Worm (Caenorhabditis elegans) whole organism, young adult: ENCODE data around the gene acdh-2.

Experiments
- C06A6.2 ChIP-seq: fragments of 200-800 bp; sonication (Bioruptor generic); conservative IDR thresholded peaks from 2 replicates; pipeline ENCODE4 v1.3.6; 2022; ENCODE audit warnings: missing genetic modification characterization, missing compliant biosample characterization
- C17E4.6 ChIP-seq: fragments of 200-800 bp; sonication (Bioruptor generic); IDR thresholded peaks from 2 replicates; pipeline ENCODE4 v1.3.6; 2022; ENCODE audit warnings: missing genetic modification reagents, missing genetic modification characterization, missing compliant biosample characterization
- D2030.7 ChIP-seq: fragments of 200-800 bp; sonication (Bioruptor generic); IDR thresholded peaks from 2 replicates; pipeline ENCODE4 v1.3.6; 2022; ENCODE audit warnings: missing genetic modification reagents, missing genetic modification characterization, missing compliant biosample characterization
- K11D2.4 ChIP-seq: fragments of 200-800 bp; sonication (Bioruptor generic); IDR thresholded peaks from 2 replicates; pipeline ENCODE4 v1.3.6; 2022; ENCODE audit warnings: missing genetic modification reagents, missing genetic modification characterization, missing compliant biosample characterization
- K12H6.12 ChIP-seq: fragments of 200-800 bp; sonication (Bioruptor generic); optimal IDR thresholded peaks from 2 replicates; lab custom pipeline; 2018; ENCODE audit warnings: mild to moderate bottlenecking, missing genetic modification characterization, missing compliant biosample characterization
- Y56A3A.18 ChIP-seq: fragments of 200-800 bp; sonication (Bioruptor generic); IDR thresholded peaks from 2 replicates; pipeline ENCODE4 v1.3.6; 2022; ENCODE audit warnings: missing genetic modification reagents, missing genetic modification characterization, missing compliant biosample characterization
- Y95B8A.8 ChIP-seq: fragments of 200-800 bp; sonication (Bioruptor generic); IDR thresholded peaks from 2 replicates; pipeline ENCODE4 v1.3.6; 2022; ENCODE audit warnings: missing genetic modification reagents, missing genetic modification characterization, missing compliant biosample characterization
- atf-7 ChIP-seq: sonication (generic microtip); optimal IDR thresholded peaks from 2 replicates; lab custom pipeline; 2017; ENCODE audit warnings: mild to moderate bottlenecking, missing genetic modification characterization, missing compliant biosample characterization
- attf-3 ChIP-seq: fragments of 200-800 bp; sonication (Bioruptor generic); conservative IDR thresholded peaks from 2 replicates; pipeline ENCODE4 v1.3.6; 2022; ENCODE audit warnings: missing genetic modification reagents, missing genetic modification characterization, missing compliant biosample characterization
- bed-1 ChIP-seq: fragments of 200-800 bp; sonication (Bioruptor generic); IDR thresholded peaks from 2 replicates; pipeline ENCODE4 v1.3.6; 2022; ENCODE audit warnings: missing genetic modification reagents, missing genetic modification characterization, missing compliant biosample characterization
- bed-2 ChIP-seq: fragments of 200-800 bp; sonication (Bioruptor generic); IDR thresholded peaks from 2 replicates; pipeline ENCODE4 v1.3.6; 2022; ENCODE audit warnings: missing genetic modification reagents, missing genetic modification characterization, missing compliant biosample characterization
- cebp-1 ChIP-seq, 2 experiments: fragments of 200-800 bp in 1 of 2; sonication (Bioruptor generic) in 1 of 2; sonication (generic microtip) in 1 of 2; IDR thresholded peaks in 1 of 2; optimal IDR thresholded peaks in 1 of 2; 2 replicates each; pipeline versions ENCODE4 v1.3.6 to Lab custom; 2017 to 2022; ENCODE audit warnings: missing compliant biosample characterization in 2 of 2, missing genetic modification characterization in 2 of 2, mild to moderate bottlenecking in 1 of 2, missing genetic modification reagents in 1 of 2, moderate library complexity in 1 of 2
- ceh-58 ChIP-seq: fragments of 200-800 bp; sonication (Bioruptor generic); IDR thresholded peaks from 2 replicates; pipeline ENCODE4 v1.3.6; 2022; ENCODE audit warnings: missing genetic modification characterization, missing compliant biosample characterization
- ceh-79 ChIP-seq: sonication (generic microtip); optimal IDR thresholded peaks from 2 replicates; lab custom pipeline; 2017; ENCODE audit warnings: mild to moderate bottlenecking, missing genetic modification characterization, missing compliant biosample characterization
- ceh-91 ChIP-seq: fragments of 200-800 bp; sonication (Bioruptor generic); IDR thresholded peaks from 2 replicates; pipeline ENCODE4 v1.3.6; 2022; ENCODE audit warnings: missing genetic modification reagents, missing genetic modification characterization, missing compliant biosample characterization
- dpl-1 ChIP-seq: fragments of 150-350 bp; optimal IDR thresholded peaks from 2 replicates; lab custom pipeline; 2014; ENCODE audit warnings: missing biosample characterization, missing genetic modification reagents, missing genetic modification characterization
- efl-1 ChIP-seq: fragments of 150-350 bp; optimal IDR thresholded peaks from 2 replicates; lab custom pipeline; 2014; ENCODE audit warnings: missing biosample characterization, missing genetic modification reagents, missing genetic modification characterization
- ekl-4 ChIP-seq: fragments of 200-800 bp; sonication (Bioruptor generic); IDR thresholded peaks from 2 replicates; pipeline ENCODE4 v1.3.6; 2022; ENCODE audit warnings: missing genetic modification reagents, missing genetic modification characterization, missing compliant biosample characterization
- ets-4 ChIP-seq: fragments of 200-800 bp; sonication (Bioruptor generic); optimal IDR thresholded peaks from 2 replicates; lab custom pipeline; 2018; ENCODE audit warnings: mild to moderate bottlenecking, missing genetic modification characterization, missing compliant biosample characterization
- fkh-3 ChIP-seq: sonication (generic microtip); optimal IDR thresholded peaks from 2 replicates; lab custom pipeline; 2016; ENCODE audit warnings: mild to moderate bottlenecking, missing genetic modification characterization, missing compliant biosample characterization
- hlh-12 ChIP-seq: sonication (generic microtip); optimal IDR thresholded peaks from 2 replicates; lab custom pipeline; 2016; ENCODE audit warnings: missing genetic modification characterization, missing compliant biosample characterization
- hmg-1.2 ChIP-seq: fragments of 200-800 bp; sonication (Bioruptor generic); IDR thresholded peaks from 2 replicates; pipeline ENCODE4 v1.3.6; 2022; ENCODE audit warnings: missing genetic modification reagents, missing genetic modification characterization, missing compliant biosample characterization
- hmg-20 ChIP-seq: fragments of 200-800 bp; sonication (Bioruptor generic); IDR thresholded peaks from 2 replicates; pipeline ENCODE4 v1.3.6; 2022; ENCODE audit warnings: missing genetic modification reagents, missing genetic modification characterization, missing compliant biosample characterization
- lag-1 ChIP-seq: fragments of 200-800 bp; sonication (Bioruptor generic); IDR thresholded peaks from 2 replicates; pipeline ENCODE4 v1.3.6; 2022; ENCODE audit warnings: missing genetic modification reagents, missing genetic modification characterization, missing compliant biosample characterization
- lin-26 ChIP-seq: fragments of 200-800 bp; sonication (Bioruptor generic); IDR thresholded peaks from 2 replicates; pipeline ENCODE4 v1.3.6; 2022; ENCODE audit warnings: missing genetic modification reagents, missing genetic modification characterization, missing compliant biosample characterization
- lin-35 ChIP-seq, 3 experiments: fragments of 150-350 bp in 2 of 3; sonication (generic microtip) in 1 of 3; optimal IDR thresholded peaks; 2 replicates each; lab custom pipeline; 2014 to 2018; ENCODE audit warnings: missing biosample characterization in 3 of 3, missing genetic modification characterization in 3 of 3, missing genetic modification reagents in 3 of 3
- lin-54 ChIP-seq: fragments of 200-800 bp; sonication (Bioruptor generic); optimal IDR thresholded peaks from 2 replicates; lab custom pipeline; 2018; ENCODE audit warnings: mild to moderate bottlenecking, missing genetic modification characterization, missing compliant biosample characterization
- lsy-27 ChIP-seq: sonication (generic microtip); optimal IDR thresholded peaks from 2 replicates; lab custom pipeline; 2017; ENCODE audit warnings: missing genetic modification characterization, mild to moderate bottlenecking, missing compliant biosample characterization, antibody characterized with exemption, missing genotype, borderline replicate concordance; ENCODE audit not compliant: insufficient read depth
- madf-3 ChIP-seq: fragments of 200-800 bp; sonication (Bioruptor generic); IDR thresholded peaks from 2 replicates; pipeline ENCODE4 v1.3.6; 2022; ENCODE audit warnings: missing genetic modification reagents, missing genetic modification characterization, missing compliant biosample characterization
- madf-6 ChIP-seq: fragments of 200-800 bp; sonication (Bioruptor generic); IDR thresholded peaks from 2 replicates; pipeline ENCODE4 v1.3.6; 2022; ENCODE audit warnings: missing genetic modification reagents, missing genetic modification characterization, missing compliant biosample characterization
- madf-8 ChIP-seq: fragments of 200-800 bp; sonication (Bioruptor generic); conservative IDR thresholded peaks from 2 replicates; pipeline ENCODE4 v1.3.6; 2022; ENCODE audit warnings: missing genetic modification reagents, missing genetic modification characterization, missing compliant biosample characterization
- mes-4 ChIP-seq: sonication (generic microtip); optimal IDR thresholded peaks from 2 replicates; lab custom pipeline; 2016; ENCODE audit warnings: missing genotype, missing genetic modification characterization, missing compliant biosample characterization
- nfya-2 ChIP-seq: fragments of 200-800 bp; sonication (Bioruptor generic); IDR thresholded peaks from 2 replicates; pipeline ENCODE4 v1.3.6; 2022; ENCODE audit warnings: missing genetic modification reagents, missing genetic modification characterization, missing compliant biosample characterization
- nfyb-1 ChIP-seq: fragments of 200-800 bp; sonication (Bioruptor generic); IDR thresholded peaks from 2 replicates; pipeline ENCODE4 v1.3.6; 2022; ENCODE audit warnings: missing genetic modification reagents, missing genetic modification characterization, missing compliant biosample characterization
- pbrm-1 ChIP-seq: fragments of 200-800 bp; sonication (Bioruptor generic); IDR thresholded peaks from 2 replicates; pipeline ENCODE4 v1.3.6; 2022; ENCODE audit warnings: missing genetic modification reagents, missing genetic modification characterization, missing compliant biosample characterization
- pha-4 ChIP-seq: fragments of 150-350 bp; sonication (generic microtip); optimal IDR thresholded peaks from 2 replicates; lab custom pipeline; 2014; ENCODE audit warnings: missing biosample characterization, missing genetic modification reagents, missing genetic modification characterization
- rcor-1 ChIP-seq: fragments of 200-800 bp; sonication (Bioruptor generic); IDR thresholded peaks from 2 replicates; pipeline ENCODE4 v1.3.6; 2022; ENCODE audit warnings: missing genetic modification reagents, missing genetic modification characterization, missing compliant biosample characterization
- snpc-3.4 ChIP-seq: sonication (generic microtip); optimal IDR thresholded peaks from 2 replicates; lab custom pipeline; 2017; ENCODE audit warnings: missing genetic modification characterization, mild to moderate bottlenecking, missing compliant biosample characterization, antibody characterized with exemption, moderate library complexity, missing genotype, missing genetic modification reagents
- snpc-4 ChIP-seq, 5 experiments: fragments of 150-350 bp in 1 of 5; sonication (generic microtip) in 4 of 5; optimal IDR thresholded peaks; 2 replicates each; lab custom pipeline; 2014 to 2018; ENCODE audit warnings: missing genetic modification characterization in 5 of 5, missing biosample characterization in 3 of 5, antibody characterized with exemption in 2 of 5, mild to moderate bottlenecking in 2 of 5, missing compliant biosample characterization in 2 of 5, missing genotype in 2 of 5, moderate library complexity in 2 of 5, missing genetic modification reagents in 1 of 5
- tbp1 ChIP-seq: fragments of 200-800 bp; sonication (Bioruptor generic); optimal IDR thresholded peaks from 2 replicates; lab custom pipeline; 2018; ENCODE audit warnings: mild to moderate bottlenecking, missing genetic modification characterization, missing compliant biosample characterization
- tlf-1 ChIP-seq: fragments of 200-800 bp; sonication (Bioruptor generic); optimal IDR thresholded peaks from 2 replicates; lab custom pipeline; 2018; ENCODE audit warnings: mild to moderate bottlenecking, missing genetic modification characterization, missing compliant biosample characterization
- xnd-1 ChIP-seq: sonication (generic microtip); optimal IDR thresholded peaks from 2 replicates; lab custom pipeline; 2016; ENCODE audit warnings: missing genotype, missing genetic modification reagents, missing genetic modification characterization, missing compliant biosample characterization
- zim-3 ChIP-seq: sonication (generic microtip); optimal IDR thresholded peaks from 2 replicates; lab custom pipeline; 2017; ENCODE audit warnings: mild to moderate bottlenecking, missing genetic modification characterization, moderate library complexity, missing compliant biosample characterization
- ztf-3 ChIP-seq: fragments of 200-800 bp; sonication (Bioruptor generic); optimal IDR thresholded peaks from 2 replicates; lab custom pipeline; 2018; ENCODE audit warnings: mild to moderate bottlenecking, missing genetic modification characterization, missing compliant biosample characterization
- ztf-6 ChIP-seq: fragments of 200-800 bp; sonication (Bioruptor generic); IDR thresholded peaks from 2 replicates; pipeline ENCODE4 v1.3.6; 2022; ENCODE audit warnings: missing genetic modification reagents, missing genetic modification characterization, missing compliant biosample characterization

The acdh-2 gene

ce11 chrII:5498156-5498739 is 49.0 kb downstream of the acdh-2 start, which contains the start of the genes suex-1 and F12A10.9:
TSS of gene suex-1 (minus strand) at chrII:5498256.
TSS of gene F12A10.9 (plus strand) at chrII:5498689.
- no peak for TF ChIP-seq lin-35 (GFP tag; optimal IDR thresholded peaks at IDR 0.05; lab: Kevin White, UChicago)
- no peak for TF ChIP-seq attf-3 (GFP tag; lab: Robert Waterston, UW)
- no peak for TF ChIP-seq xnd-1
- TF ChIP-seq bed-1: no peak
- no peak for TF ChIP-seq bed-2
- TF ChIP-seq ceh-58 (GFP tag; lab: Robert Waterston, UW): no peak
- TF ChIP-seq snpc-4 (GFP tag; optimal IDR thresholded peaks at IDR 0.05; lab: Kevin White, UChicago): no peak
- TF ChIP-seq snpc-4 (tag; optimal IDR thresholded peaks at IDR 0.05; lab: Kevin White, UChicago): no peak
- no peak for TF ChIP-seq C06A6.2 (GFP tag; lab: Robert Waterston, UW)
- TF ChIP-seq pbrm-1: no peak
- TF ChIP-seq ets-4 (GFP tag; lab: Kevin White, UChicago): no peak
- no peak for TF ChIP-seq cebp-1 (GFP tag; IDR thresholded peaks at IDR 0.05; lab: Robert Waterston, UW)
- TF ChIP-seq cebp-1 (tag; optimal IDR thresholded peaks at IDR 0.05; lab: Kevin White, UChicago): no peak
- TF ChIP-seq snpc-3.4 (tag; lab: Kevin White, UChicago): no peak
- TF ChIP-seq ztf-6 (GFP tag; lab: Robert Waterston, UW): no peak
- TF ChIP-seq ztf-3 (GFP tag; lab: Kevin White, UChicago): no peak
- TF ChIP-seq K11D2.4 (GFP tag; lab: Robert Waterston, UW): no peak
- TF ChIP-seq rcor-1 (GFP tag; lab: Robert Waterston, UW): no peak
- TF ChIP-seq nfyb-1 (GFP tag; lab: Robert Waterston, UW): no peak
- no peak for TF ChIP-seq hlh-12 (tag; lab: Kevin White, UChicago)
- TF ChIP-seq C17E4.6: no peak
- TF ChIP-seq, all 124 proteins: peak for 0

ce11 chrII:5497541-5497940 is 49.8 kb downstream of the acdh-2 start:
- TF ChIP-seq mes-4: no peak
- peak; percentile 51; the same call in 1 of the 2 replicates for TF ChIP-seq madf-3
- TF ChIP-seq lin-54 (GFP tag; lab: Kevin White, UChicago): no peak
- no peak for TF ChIP-seq fkh-3 (tag; lab: Kevin White, UChicago)
- TF ChIP-seq ceh-91 (GFP tag; lab: Robert Waterston, UW): no peak
- no peak for TF ChIP-seq tbp1 (GFP tag; lab: Kevin White, UChicago)
- 0 out of 2 replicates have a peak, but pooled peaks have one; percentile 42 for TF ChIP-seq Y56A3A.18 (GFP tag; lab: Robert Waterston, UW)
- TF ChIP-seq zim-3 (tag; lab: Kevin White, UChicago): no peak
- no peak for TF ChIP-seq cebp-1 (GFP tag; IDR thresholded peaks at IDR 0.05; lab: Robert Waterston, UW)
- no peak for TF ChIP-seq cebp-1 (tag; optimal IDR thresholded peaks at IDR 0.05; lab: Kevin White, UChicago)
- peak; percentile 59 for TF ChIP-seq efl-1
- TF ChIP-seq hmg-1.2 (GFP tag; lab: Robert Waterston, UW): 0 out of 2 replicates have a peak, but pooled peaks have one; percentile 18
- TF ChIP-seq lsy-27: no peak
- TF ChIP-seq dpl-1 (GFP tag; lab: Kevin White, UChicago): peak; percentile 14
- TF ChIP-seq atf-7 (tag; lab: Kevin White, UChicago): no peak
- TF ChIP-seq lin-26 (GFP tag; lab: Robert Waterston, UW): 0 out of 2 replicates have a peak, but pooled peaks have one; percentile 44
- TF ChIP-seq pha-4: no peak
- no peak for TF ChIP-seq ekl-4 (GFP tag; lab: Robert Waterston, UW)
- TF ChIP-seq madf-6 (GFP tag; lab: Robert Waterston, UW): peak; percentile 83
- TF ChIP-seq K12H6.12 (tag; lab: Kevin White, UChicago): no peak
- TF ChIP-seq tlf-1 (GFP tag; lab: Kevin White, UChicago): no peak
- no peak for TF ChIP-seq nfyb-1 (GFP tag; lab: Robert Waterston, UW)
- TF ChIP-seq ceh-79: no peak
- TF ChIP-seq hlh-12 (tag; lab: Kevin White, UChicago): no peak
- no peak for TF ChIP-seq nfya-2 (GFP tag; lab: Robert Waterston, UW)
- 0 out of 2 replicates have a peak, but pooled peaks have one; percentile 27 for TF ChIP-seq D2030.7 (GFP tag; lab: Robert Waterston, UW)
- no peak for TF ChIP-seq lag-1 (GFP tag; lab: Robert Waterston, UW)
- TF ChIP-seq xnd-1: peak; percentile 44
- TF ChIP-seq hmg-20: no peak
- no peak for TF ChIP-seq Y95B8A.8
- peak; percentile 33 for TF ChIP-seq madf-8 (GFP tag; lab: Robert Waterston, UW)
